Worm (Caenorhabditis elegans) whole organism, early embryonic: ENCODE results near the gene M03D4.3.

Experiments used
- ama-1 ChIP-seq: fragments of 150-350 bp; optimal IDR thresholded peaks from 2 replicates; lab custom pipeline; 2014
- ceh-13 ChIP-seq: fragments of 200-800 bp; sonication (Bioruptor generic); optimal IDR thresholded peaks from 2 replicates; lab custom pipeline; 2018; ENCODE audit warnings: mild to moderate bottlenecking, missing genetic modification characterization, missing compliant biosample characterization
- ets-7 ChIP-seq: sonication (generic microtip); optimal IDR thresholded peaks from 2 replicates; lab custom pipeline; 2016; ENCODE audit warnings: missing genotype, missing genetic modification characterization, missing compliant biosample characterization
- hnd-1 ChIP-seq: sonication (generic microtip); optimal IDR thresholded peaks from 2 replicates; lab custom pipeline; 2016; ENCODE audit warnings: missing genetic modification characterization, missing compliant biosample characterization
- sea-1 ChIP-seq: fragments of 200-800 bp; sonication (Bioruptor generic); conservative IDR thresholded peaks from 2 replicates; pipeline ENCODE4 v1.3.6; 2022; ENCODE audit warnings: missing genetic modification characterization, missing compliant biosample characterization
- tbx-11 ChIP-seq: fragments of 200-800 bp; sonication (Bioruptor generic); IDR thresholded peaks from 2 replicates; pipeline ENCODE4 v1.3.6; 2022; ENCODE audit warnings: missing genetic modification characterization, missing compliant biosample characterization
- tra-4 ChIP-seq: sonication (generic microtip); optimal IDR thresholded peaks from 2 replicates; lab custom pipeline; 2017; ENCODE audit warnings: missing genetic modification characterization, missing compliant biosample characterization

ce11 chrIV:6092313-6092712, 19.9 kb downstream of the M03D4.3 start, which contains the start of gene K08B4.7:
- TF ChIP-seq hnd-1 (tag; lab: Kevin White, UChicago) = no peak
- TF ChIP-seq ama-1 (lab: Kevin White, UChicago) = no peak
- no peak for TF ChIP-seq ceh-13 (GFP tag; lab: Kevin White, UChicago)
- no peak for TF ChIP-seq tbx-11 (GFP tag; lab: Robert Waterston, UW)
- no peak for TF ChIP-seq sea-1 (GFP tag; lab: Robert Waterston, UW)
- TF ChIP-seq ets-7 (tag; lab: Kevin White, UChicago) = no peak
- TF ChIP-seq tra-4 (tag; lab: Kevin White, UChicago) = no peak
